Worm (Caenorhabditis elegans) whole organism, L4 larva: ENCODE data around the gene clec-2.

ENCODE experiments used
- hmg-1.1 ChIP-seq: fragments of 200-800 bp; sonication (Bioruptor generic); IDR thresholded peaks from 2 replicates; pipeline ENCODE4 v1.3.6; 2022; ENCODE audit warnings: missing genetic modification reagents, missing genetic modification characterization, missing compliant biosample characterization
- lin-39 ChIP-seq: fragments of 150-350 bp; optimal IDR thresholded peaks from 2 replicates; lab custom pipeline; 2014; ENCODE audit warnings: missing biosample characterization, missing genetic modification reagents, missing genetic modification characterization
- mdl-1 ChIP-seq, 2 experiments: fragments of 150-350 bp in 1 of 2; sonication (generic microtip) in 1 of 2; optimal IDR thresholded peaks; 2 replicates each; lab custom pipeline; 2014 to 2017; ENCODE audit warnings: missing biosample characterization in 2 of 2, missing genetic modification characterization in 2 of 2
- nhr-28 ChIP-seq: fragments of 150-350 bp; optimal IDR thresholded peaks from 2 replicates; lab custom pipeline; 2014; ENCODE audit warnings: missing biosample characterization, missing genetic modification characterization

- TF ChIP-seq nhr-28 (no peak), lin-39 (tag; lab: Kevin White, UChicago) (no peak), mdl-1 (tag; optimal IDR thresholded peaks at IDR 0.05; lab: Kevin White, UChicago) (no peak), hmg-1.1 (GFP tag; lab: Robert Waterston, UW) (no peak)
These were observed 26.5 kb downstream of the clec-2 start, which contains the start of gene lido-8 for ce11 chrII:2996721-2997120.
